Fruit fly (Drosophila melanogaster): ENCODE data around the gene eyg.
A peak's percentile ranks its signal among the peaks of the same experiment; 100 is the strongest.

The eyg gene

DNA sequence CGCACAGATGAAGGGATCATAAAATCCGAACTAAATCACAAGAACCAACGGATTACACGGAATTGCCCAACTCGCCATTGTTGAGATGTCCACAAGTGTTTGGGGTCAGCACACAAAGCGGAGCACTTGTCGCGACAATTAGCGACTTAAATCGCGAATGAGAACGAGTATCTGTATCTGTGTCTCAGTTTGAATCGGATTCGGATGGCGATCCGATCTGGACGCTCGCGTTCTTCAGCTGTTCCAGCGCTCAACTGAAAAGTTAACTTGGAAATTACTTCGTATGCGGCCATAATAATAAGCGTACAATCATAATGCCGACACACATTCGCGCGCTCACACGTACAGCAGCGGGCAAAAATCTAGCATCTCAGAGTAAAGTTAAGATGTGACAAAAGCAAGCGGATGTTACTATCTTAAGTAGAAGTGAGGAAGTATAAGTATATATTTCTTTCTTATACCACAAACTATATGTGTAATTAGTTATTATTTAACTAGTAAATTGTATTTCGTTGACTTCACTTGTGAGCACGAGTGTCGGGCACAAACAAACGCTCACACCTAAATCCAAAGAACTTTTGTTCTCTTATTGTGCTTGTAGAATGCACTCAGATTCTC lies 22.7 kb upstream of the eyg start, which contains the start of gene CG10660 (continued):
- TF ChIP-seq CG16813 (GFP tag; IDR thresholded peaks at IDR 0.05; ENCODE audit: partially characterized antibody) (no peak), NFAT (GFP tag; IDR thresholded peaks at IDR 0.05) (peak; percentile 68), CG10959 (GFP tag; IDR thresholded peaks at IDR 0.05) (peak; percentile 66; the same call in 1 of the 2 replicates), dimm (GFP tag; IDR thresholded peaks at IDR 0.05) (peak; percentile 69), CG12769 (tag; optimal IDR thresholded peaks at IDR 0.05) (peak; percentile 90), fru (optimal IDR thresholded peaks at IDR 0.05) (no peak), Chrac-16 (GFP tag; optimal IDR thresholded peaks at IDR 0.05) (peak; percentile 74), CG7556 (GFP tag; optimal IDR thresholded peaks at IDR 0.05) (peak; percentile 91), CG3281 (GFP tag; optimal IDR thresholded peaks at IDR 0.05) (peak; percentile 80), phol (tag; optimal IDR thresholded peaks at IDR 0.05) (peak; percentile 86), CG13296 (GFP tag; optimal IDR thresholded peaks at IDR 0.05) (peak; percentile 52), Dad (GFP tag; optimal IDR thresholded peaks at IDR 0.05) (peak; percentile 47), p53 (GFP tag; optimal IDR thresholded peaks at IDR 0.05) (no peak), CkIIα-i1 (GFP tag; IDR thresholded peaks at IDR 0.05) (peak; percentile 19; the same call in 1 of the 2 replicates), CG17328 (GFP tag; IDR thresholded peaks at IDR 0.05) (peak; percentile 93), lov (optimal IDR thresholded peaks at IDR 0.05) (no peak), lov (GFP tag; IDR thresholded peaks at IDR 0.05) (peak; percentile 76; the same call in 1 of the 3 replicates), sr (GFP tag; IDR thresholded peaks at IDR 0.05) (no peak), cwo (GFP tag; optimal IDR thresholded peaks at IDR 0.05) (peak; percentile 75), CG15073 (GFP tag; optimal IDR thresholded peaks at IDR 0.05) (peak; percentile 22), ase (GFP tag; IDR thresholded peaks at IDR 0.05) (peak; percentile 79), C15 (GFP tag; IDR thresholded peaks at IDR 0.05) (no peak), Hr39 (optimal IDR thresholded peaks at IDR 0.05) (no peak), CG34224 (GFP tag; IDR thresholded peaks at IDR 0.05; ENCODE audit: partially characterized antibody) (no peak), CG31441 (GFP tag; IDR thresholded peaks at IDR 0.05) (peak; percentile 93), CG15011 (GFP tag; optimal IDR thresholded peaks at IDR 0.05) (peak; percentile 79), Hr78 (GFP tag; optimal IDR thresholded peaks at IDR 0.05) (peak in 1 of 2 experiments; percentile 67), CG8290 (GFP tag; optimal IDR thresholded peaks at IDR 0.05) (no peak), CG8290 (tag; optimal IDR thresholded peaks at IDR 0.05) (peak in 1 of 2 experiments; percentile 91), CG17568 (GFP tag; optimal IDR thresholded peaks at IDR 0.05) (peak; percentile 82), CG1792 (GFP tag; optimal IDR thresholded peaks at IDR 0.05) (peak; percentile 40), CG8924 (tag; optimal IDR thresholded peaks at IDR 0.05) (peak; percentile 93), CG9797 (GFP tag; optimal IDR thresholded peaks at IDR 0.05) (peak; percentile 13), odd (GFP tag; optimal IDR thresholded peaks at IDR 0.05) (peak; percentile 89), Fer1 (GFP tag; optimal IDR thresholded peaks at IDR 0.05) (peak; percentile 83), Jarid2 (GFP tag; optimal IDR thresholded peaks at IDR 0.05) (peak; percentile 62), CG10267 (tag; optimal IDR thresholded peaks at IDR 0.05) (peak; percentile 83), CG3847 (GFP tag; IDR thresholded peaks at IDR 0.05) (peak; percentile 72), CG4328 (GFP tag; optimal IDR thresholded peaks at IDR 0.05) (peak; percentile 35), pita (GFP tag; optimal IDR thresholded peaks at IDR 0.05) (no peak), Sry-β (GFP tag; optimal IDR thresholded peaks at IDR 0.05) (peak; percentile 37), scrt (GFP tag; optimal IDR thresholded peaks at IDR 0.05) (peak; percentile 69), ERR (GFP tag; optimal IDR thresholded peaks at IDR 0.05) (peak; percentile 10), Ada2b (GFP tag; IDR thresholded peaks at IDR 0.05) (peak; percentile 88), MESR4 (GFP tag; optimal IDR thresholded peaks at IDR 0.05) (peak; percentile 39), CG12391 (tag; optimal IDR thresholded peaks at IDR 0.05) (peak; percentile 92), emc (GFP tag; optimal IDR thresholded peaks at IDR 0.05) (no peak), tgo (GFP tag; IDR thresholded peaks at IDR 0.05) (peak; percentile 80), D19A (tag; optimal IDR thresholded peaks at IDR 0.05) (peak; percentile 87), danr (GFP tag; IDR thresholded peaks at IDR 0.05) (peak; percentile 62; the same call in 1 of the 2 replicates), dati (GFP tag; IDR thresholded peaks at IDR 0.05) (peak; percentile 50; the same call in 1 of the 2 replicates)
